Worm (Caenorhabditis elegans): Measurements from ENCODE around the gene dmd-5.
"Not testable (repeated sequence)": the region's sequence is repeated elsewhere in the genome, so short reads cannot be mapped to it uniquely, and the experiment has no call there.

dmd-5 gene

DNA sequence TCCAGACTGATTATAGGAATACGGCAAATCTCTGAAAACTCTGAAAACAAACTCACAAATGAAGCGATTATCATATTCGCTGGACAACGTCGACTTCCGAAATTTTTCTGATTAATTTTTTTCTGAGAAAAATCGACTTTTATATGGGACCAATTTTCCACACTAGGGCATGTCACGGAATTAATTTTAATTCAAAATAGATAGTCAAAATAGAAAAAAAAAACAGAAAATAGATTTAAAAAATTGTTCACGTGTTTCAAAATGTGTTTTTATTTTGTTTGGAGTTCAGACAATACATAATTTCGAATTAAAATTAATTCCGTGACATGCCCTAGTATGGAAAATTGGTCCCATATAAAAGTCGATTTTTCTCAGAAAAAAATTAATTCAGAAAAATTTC, 16.4 kb downstream of the dmd-5 start, which contains the start of the genes F10C1.3 and F10C1.23:
Gene F10C1.3 (minus strand): TSS at position 101 of the 400 bp plus-strand sequence.
Gene F10C1.23 (plus strand): TSS at position 385 of the 400 bp plus-strand sequence.
- not testable (repeated sequence) for TF ChIP-seq unc-120 (tag; optimal IDR thresholded peaks at IDR 0.05; ENCODE audit: poor library complexity, severe bottlenecking); ham-2 (GFP tag; optimal IDR thresholded peaks at IDR 0.05); mls-2 (tag; optimal IDR thresholded peaks at IDR 0.05)

ce11 chrII:5754168-5754567, 19.9 kb downstream of the dmd-5 start, which contains the start of gene F10C1.8:
TSS of gene F10C1.8 (plus strand) at chrII:5754468.
- TF ChIP-seq sptf-1 (tag; optimal IDR thresholded peaks at IDR 0.05) (no peak), mab-5 (tag; optimal IDR thresholded peaks at IDR 0.05) (no peak), bed-3 (GFP tag; optimal IDR thresholded peaks at IDR 0.05) (no peak), nhr-12 (tag; optimal IDR thresholded peaks at IDR 0.05) (no peak), unc-39 (tag; optimal IDR thresholded peaks at IDR 0.05) (no peak), ham-2 (GFP tag; optimal IDR thresholded peaks at IDR 0.05) (no peak), elt-1 (tag; optimal IDR thresholded peaks at IDR 0.05; ENCODE audit: borderline replicate concordance, insufficient read depth) (no peak), blmp-1 (tag; optimal IDR thresholded peaks at IDR 0.05) (no peak), ceh-83 (GFP tag; optimal IDR thresholded peaks at IDR 0.05) (no peak), ceh-43 (GFP tag; optimal IDR thresholded peaks at IDR 0.05) (no peak), cnd-1 (tag; optimal IDR thresholded peaks at IDR 0.05) (no peak), flh-1 (GFP tag; optimal IDR thresholded peaks at IDR 0.05) (no peak), sem-2 (GFP tag; optimal IDR thresholded peaks at IDR 0.05) (no peak), tbx-8 (GFP tag; optimal IDR thresholded peaks at IDR 0.05) (no peak), mls-2 (tag; optimal IDR thresholded peaks at IDR 0.05) (no peak), pha-4 (tag; optimal IDR thresholded peaks at IDR 0.05) (no peak), lin-32 (GFP tag; optimal IDR thresholded peaks at IDR 0.05) (no peak), nhr-237 (tag; optimal IDR thresholded peaks at IDR 0.05) (no peak)

ce11 chrII:5751353-5751752, 22.7 kb downstream of the dmd-5 start:
- no peak for TF ChIP-seq snpc-4 (tag; optimal IDR thresholded peaks at IDR 0.05)
- no peak for TF ChIP-seq ceh-39 (tag; optimal IDR thresholded peaks at IDR 0.05)
- no peak for TF ChIP-seq zip-8 (tag; optimal IDR thresholded peaks at IDR 0.05)
- no peak for TF ChIP-seq lsy-2 (tag; optimal IDR thresholded peaks at IDR 0.05)
- TF ChIP-seq nhr-237 (tag; optimal IDR thresholded peaks at IDR 0.05): no peak
- no peak for TF ChIP-seq ham-2 (GFP tag; optimal IDR thresholded peaks at IDR 0.05)
- TF ChIP-seq nhr-12 (tag; optimal IDR thresholded peaks at IDR 0.05): no peak
- no peak for TF ChIP-seq unc-120 (tag; optimal IDR thresholded peaks at IDR 0.05; ENCODE audit: poor library complexity, severe bottlenecking)
- TF ChIP-seq mep-1 (tag; optimal IDR thresholded peaks at IDR 0.05): no peak
- no peak for TF ChIP-seq blmp-1 (tag; optimal IDR thresholded peaks at IDR 0.05)
- TF ChIP-seq unc-62 (GFP tag; optimal IDR thresholded peaks at IDR 0.05): no peak
- no peak for TF ChIP-seq hlh-1 (tag; optimal IDR thresholded peaks at IDR 0.05)
- no peak for TF ChIP-seq sptf-1 (tag; optimal IDR thresholded peaks at IDR 0.05)
- TF ChIP-seq lin-13 (tag; optimal IDR thresholded peaks at IDR 0.05): no peak
- no peak for TF ChIP-seq elt-1 (tag; optimal IDR thresholded peaks at IDR 0.05; ENCODE audit: borderline replicate concordance, insufficient read depth)
- TF ChIP-seq lin-32 (GFP tag; optimal IDR thresholded peaks at IDR 0.05): no peak
- TF ChIP-seq mls-2 (tag; optimal IDR thresholded peaks at IDR 0.05): no peak
- TF ChIP-seq flh-1 (GFP tag; optimal IDR thresholded peaks at IDR 0.05): no peak
- TF ChIP-seq drap-1 (GFP tag; optimal IDR thresholded peaks at IDR 0.05): no peak
- no peak for TF ChIP-seq ceh-83 (GFP tag; optimal IDR thresholded peaks at IDR 0.05)

DNA sequence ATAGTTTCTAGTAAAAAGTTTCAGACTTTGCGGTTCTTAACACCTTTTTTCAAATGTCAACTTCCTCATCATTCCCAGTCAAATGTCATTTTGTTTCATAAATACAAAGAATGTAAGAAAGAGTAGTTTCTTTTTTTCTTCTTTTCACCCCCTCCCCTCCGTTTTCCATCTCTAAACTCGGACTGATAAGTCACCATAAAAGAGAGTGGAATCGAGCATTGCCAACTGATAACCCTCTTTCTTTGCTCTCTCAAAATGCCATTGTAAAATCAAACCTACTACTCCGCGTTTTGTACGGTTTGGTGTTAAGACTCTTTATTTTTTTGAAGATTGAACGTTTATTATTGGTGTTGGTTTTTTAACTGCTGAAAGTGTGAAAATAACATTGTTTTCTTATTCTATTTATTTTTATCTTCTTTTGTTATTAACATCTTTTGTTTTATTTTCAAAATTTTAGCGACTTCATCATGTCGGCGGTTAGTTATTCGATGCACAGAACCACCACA, 24.2 kb downstream of the dmd-5 start, which contains the start of gene ifb-2:
Gene ifb-2 (plus strand): TSS at position 456 of the 506 bp plus-strand sequence.
- TF ChIP-seq flh-1 (GFP tag; optimal IDR thresholded peaks at IDR 0.05) (no peak), mep-1 (tag; optimal IDR thresholded peaks at IDR 0.05) (no peak), M03D4.4 (tag; optimal IDR thresholded peaks at IDR 0.05) (no peak), lsy-2 (tag; optimal IDR thresholded peaks at IDR 0.05) (no peak), nhr-2 (tag; optimal IDR thresholded peaks at IDR 0.05) (no peak)

DNA sequence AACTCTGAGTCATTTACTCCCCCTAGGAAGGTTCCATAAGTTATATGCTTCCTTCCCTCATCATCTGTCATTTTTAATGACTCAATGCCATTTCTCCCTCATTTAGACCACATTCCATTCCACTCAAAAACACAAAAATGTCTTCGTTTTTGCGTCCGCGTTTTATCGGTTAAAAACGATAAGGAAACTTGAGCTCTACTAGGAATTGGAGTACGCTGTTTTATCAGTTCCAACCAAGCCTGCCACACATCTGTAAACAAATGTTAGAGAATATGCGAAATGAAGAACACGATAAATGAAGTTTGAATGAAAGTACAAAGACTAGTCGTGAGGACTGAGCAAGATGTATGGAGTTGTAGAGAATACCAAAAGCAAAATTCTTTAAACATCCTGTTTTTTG, 25.6 kb downstream of the dmd-5 start:
- no peak for TF ChIP-seq ces-1 (GFP tag; optimal IDR thresholded peaks at IDR 0.05)
- no peak for TF ChIP-seq elt-3 (tag; optimal IDR thresholded peaks at IDR 0.05)
- no peak for TF ChIP-seq nhr-2 (tag; optimal IDR thresholded peaks at IDR 0.05)
- TF ChIP-seq drap-1 (GFP tag; optimal IDR thresholded peaks at IDR 0.05): no peak
- TF ChIP-seq lin-13 (tag; optimal IDR thresholded peaks at IDR 0.05): no peak
- TF ChIP-seq nhr-28 (tag; optimal IDR thresholded peaks at IDR 0.05): no peak
- no peak for TF ChIP-seq ceh-83 (GFP tag; optimal IDR thresholded peaks at IDR 0.05)
- TF ChIP-seq nhr-12 (tag; optimal IDR thresholded peaks at IDR 0.05): no peak
- TF ChIP-seq tbx-8 (GFP tag; optimal IDR thresholded peaks at IDR 0.05): no peak
- no peak for TF ChIP-seq sptf-1 (tag; optimal IDR thresholded peaks at IDR 0.05)
- TF ChIP-seq hlh-1 (tag; optimal IDR thresholded peaks at IDR 0.05): no peak
- TF ChIP-seq unc-62 (GFP tag; optimal IDR thresholded peaks at IDR 0.05): no peak
- no peak for TF ChIP-seq nhr-237 (tag; optimal IDR thresholded peaks at IDR 0.05)
- TF ChIP-seq ham-2 (GFP tag; optimal IDR thresholded peaks at IDR 0.05): no peak
- no peak for TF ChIP-seq ceh-43 (GFP tag; optimal IDR thresholded peaks at IDR 0.05)
- no peak for TF ChIP-seq sem-2 (GFP tag; optimal IDR thresholded peaks at IDR 0.05)
- TF ChIP-seq flh-1 (GFP tag; optimal IDR thresholded peaks at IDR 0.05): no peak
- TF ChIP-seq blmp-1 (tag; optimal IDR thresholded peaks at IDR 0.05): no peak
- no peak for TF ChIP-seq unc-39 (tag; optimal IDR thresholded peaks at IDR 0.05)
- no peak for TF ChIP-seq ztf-11 (tag; optimal IDR thresholded peaks at IDR 0.05)

All from whole organism, mixed stage, embryonic.